Fruit fly (Drosophila melanogaster) whole organism, embryonic: ENCODE results near the gene Drice.

ENCODE experiments used
- Adf1 ChIP-seq: fragments of 200-800 bp; sonication (Bioruptor generic); IDR thresholded peaks from 2 replicates; pipeline ENCODE4 v1.3.6; 2022; ENCODE audit warnings: missing biosample characterization, missing genetic modification characterization
- Antp ChIP-seq: fragments of 200-800 bp; sonication (Bioruptor generic); optimal IDR thresholded peaks from 3 replicates; lab custom pipeline; 2016; ENCODE audit warnings: missing biosample characterization, missing genetic modification characterization
- Asciz ChIP-seq: fragments of 200-800 bp; sonication (Bioruptor generic); optimal IDR thresholded peaks from 2 replicates; lab custom pipeline; 2017; ENCODE audit warnings: missing biosample characterization, mild to moderate bottlenecking, missing genetic modification characterization, missing genetic modification reagents
- Atf6 ChIP-seq: fragments of 200-800 bp; sonication (Bioruptor generic); IDR thresholded peaks from 2 replicates; pipeline ENCODE4 v1.3.6; 2022; ENCODE audit warnings: missing biosample characterization, missing genetic modification characterization
- CG10543 ChIP-seq: fragments of 200-800 bp; sonication (Bioruptor generic); optimal IDR thresholded peaks from 3 replicates; lab custom pipeline; 2017; ENCODE audit warnings: missing biosample characterization, mild to moderate bottlenecking, missing genetic modification characterization, moderate library complexity
- CG11085 ChIP-seq: fragments of 200-800 bp; sonication (Bioruptor generic); IDR thresholded peaks from 2 replicates; pipeline ENCODE4 v1.3.6; 2022; ENCODE audit warnings: missing biosample characterization, missing genetic modification characterization
- CG11560 ChIP-seq: fragments of 200-800 bp; sonication (Bioruptor generic); IDR thresholded peaks from 3 replicates; pipeline ENCODE4 v1.3.6; 2022; ENCODE audit warnings: missing biosample characterization, missing genetic modification characterization
- CG12104 ChIP-seq: fragments of 200-800 bp; sonication (Bioruptor generic); optimal IDR thresholded peaks from 3 replicates; lab custom pipeline; 2016; ENCODE audit warnings: missing biosample characterization, missing genetic modification characterization
- CG12659 ChIP-seq: fragments of 200-800 bp; sonication (Bioruptor generic); optimal IDR thresholded peaks from 3 replicates; lab custom pipeline; 2017; ENCODE audit warnings: mild to moderate bottlenecking, missing biosample characterization, missing genetic modification reagents, missing genetic modification characterization
- CG12942 ChIP-seq: fragments of 200-800 bp; sonication (Bioruptor generic); optimal IDR thresholded peaks from 3 replicates; lab custom pipeline; 2016; ENCODE audit warnings: missing biosample characterization, missing genetic modification characterization
- CG14441 ChIP-seq: fragments of 200-800 bp; sonication (Bioruptor generic); IDR thresholded peaks from 2 replicates; pipeline ENCODE4 v1.3.6; 2022; ENCODE audit warnings: missing biosample characterization, missing genetic modification characterization
- CG15011 ChIP-seq: fragments of 200-800 bp; sonication (Bioruptor generic); optimal IDR thresholded peaks from 3 replicates; lab custom pipeline; 2018; ENCODE audit warnings: missing biosample characterization, mild to moderate bottlenecking, missing genetic modification characterization
- CG15073 ChIP-seq: fragments of 200-800 bp; sonication (Bioruptor generic); optimal IDR thresholded peaks from 2 replicates; lab custom pipeline; 2016; ENCODE audit warnings: missing biosample characterization, missing genetic modification characterization
- CG1603 ChIP-seq: fragments of 200-800 bp; sonication (Bioruptor generic); optimal IDR thresholded peaks from 2 replicates; lab custom pipeline; 2019; ENCODE audit warnings: missing biosample characterization, mild to moderate bottlenecking, missing genetic modification characterization, moderate library complexity
- CG1792 ChIP-seq: fragments of 200-800 bp; sonication (Bioruptor generic); optimal IDR thresholded peaks from 2 replicates; lab custom pipeline; 2016; ENCODE audit warnings: missing biosample characterization, missing genetic modification characterization
- CG18619 ChIP-seq: fragments of 200-800 bp; sonication (Bioruptor generic); optimal IDR thresholded peaks from 3 replicates; lab custom pipeline; 2017; ENCODE audit warnings: missing biosample characterization, mild to moderate bottlenecking, missing genetic modification characterization
- CG2116 ChIP-seq: fragments of 200-800 bp; sonication (Bioruptor generic); optimal IDR thresholded peaks from 3 replicates; lab custom pipeline; 2018; ENCODE audit warnings: missing biosample characterization, mild to moderate bottlenecking, missing genetic modification characterization
- CG30020 ChIP-seq: fragments of 200-800 bp; optimal IDR thresholded peaks from 2 replicates; lab custom pipeline; 2019; ENCODE audit warnings: missing biosample characterization, mild to moderate bottlenecking, missing genetic modification characterization, moderate library complexity
- CG30431 ChIP-seq: fragments of 200-800 bp; sonication (Bioruptor generic); optimal IDR thresholded peaks from 2 replicates; lab custom pipeline; 2017; ENCODE audit warnings: missing biosample characterization, missing genetic modification characterization
- CG31388 ChIP-seq: fragments of 200-800 bp; sonication (Bioruptor generic); optimal IDR thresholded peaks from 2 replicates; lab custom pipeline; 2016; ENCODE audit warnings: missing biosample characterization, missing genetic modification characterization
- CG3847 ChIP-seq: fragments of 200-800 bp; sonication (Bioruptor generic); IDR thresholded peaks from 2 replicates; pipeline ENCODE4 v1.3.6; 2022; ENCODE audit warnings: missing biosample characterization, missing genetic modification characterization
- CG4360 ChIP-seq: fragments of 200-800 bp; sonication (Bioruptor generic); IDR thresholded peaks from 2 replicates; pipeline ENCODE4 v1.3.6; 2022; ENCODE audit warnings: missing biosample characterization, missing genetic modification characterization
- CG4424 ChIP-seq: fragments of 200-800 bp; sonication (Bioruptor generic); optimal IDR thresholded peaks from 3 replicates; lab custom pipeline; 2016; ENCODE audit warnings: missing biosample characterization, missing genetic modification characterization
- CG4820 ChIP-seq: fragments of 200-800 bp; sonication (Bioruptor generic); optimal IDR thresholded peaks from 3 replicates; lab custom pipeline; 2016; ENCODE audit warnings: missing biosample characterization, missing genetic modification characterization
- CG5245 ChIP-seq: fragments of 200-800 bp; sonication (Bioruptor generic); optimal IDR thresholded peaks from 3 replicates; lab custom pipeline; 2016; ENCODE audit warnings: missing biosample characterization, missing genetic modification characterization
- CG6813 ChIP-seq: fragments of 200-800 bp; sonication (Bioruptor generic); optimal IDR thresholded peaks from 2 replicates; lab custom pipeline; 2017; ENCODE audit warnings: missing biosample characterization, missing genetic modification characterization, mild to moderate bottlenecking, moderate library complexity, missing genetic modification reagents
- CG7357 ChIP-seq: fragments of 200-800 bp; sonication (Bioruptor generic); IDR thresholded peaks from 3 replicates; pipeline ENCODE4 v1.3.6; 2022; ENCODE audit warnings: missing biosample characterization, missing genetic modification characterization
- CG8924 ChIP-seq: fragments of 200-800 bp; optimal IDR thresholded peaks from 3 replicates; lab custom pipeline; 2019; ENCODE audit warnings: missing biosample characterization, mild to moderate bottlenecking, missing genetic modification characterization, moderate library complexity
- CrebB ChIP-seq: fragments of 200-800 bp; sonication (Bioruptor generic); optimal IDR thresholded peaks from 3 replicates; lab custom pipeline; 2018; ENCODE audit warnings: missing biosample characterization, mild to moderate bottlenecking, missing genetic modification characterization
- D19B ChIP-seq: fragments of 200-800 bp; sonication (Bioruptor generic); optimal IDR thresholded peaks from 2 replicates; lab custom pipeline; 2017; ENCODE audit warnings: missing biosample characterization, mild to moderate bottlenecking, missing genetic modification characterization
- Dad ChIP-seq: fragments of 200-800 bp; sonication (Bioruptor generic); optimal IDR thresholded peaks from 3 replicates; lab custom pipeline; 2016; ENCODE audit warnings: missing biosample characterization, missing genetic modification characterization
- Dbx ChIP-seq: fragments of 200-800 bp; sonication (Bioruptor generic); IDR thresholded peaks from 3 replicates; pipeline ENCODE4 v1.3.6; 2022; ENCODE audit warnings: missing biosample characterization, missing genetic modification characterization
- E2f1 ChIP-seq: fragments of 200-800 bp; sonication (Bioruptor generic); IDR thresholded peaks from 2 replicates; pipeline ENCODE4 v1.3.6; 2022; ENCODE audit warnings: missing biosample characterization, missing genetic modification characterization
- Gsc ChIP-seq: fragments of 200-800 bp; sonication (Bioruptor generic); IDR thresholded peaks from 2 replicates; pipeline ENCODE4 v1.3.6; 2022; ENCODE audit warnings: missing biosample characterization, missing genetic modification characterization
- H2.0 ChIP-seq: fragments of 200-800 bp; sonication (Bioruptor generic); IDR thresholded peaks from 2 replicates; pipeline ENCODE4 v1.3.6; 2022; ENCODE audit warnings: missing biosample characterization, missing genetic modification characterization
- HHEX ChIP-seq: fragments of 200-800 bp; sonication (Bioruptor generic); optimal IDR thresholded peaks from 3 replicates; lab custom pipeline; 2017; ENCODE audit warnings: missing biosample characterization, mild to moderate bottlenecking, missing genetic modification characterization, missing genetic modification reagents
- Meics ChIP-seq: fragments of 200-800 bp; sonication (Bioruptor generic); optimal IDR thresholded peaks from 2 replicates; lab custom pipeline; 2017; ENCODE audit warnings: missing biosample characterization, mild to moderate bottlenecking, missing genetic modification characterization
- TFAM ChIP-seq: fragments of 200-800 bp; sonication (Bioruptor generic); optimal IDR thresholded peaks from 2 replicates; lab custom pipeline; 2017; ENCODE audit warnings: missing biosample characterization, missing genetic modification characterization, inconsistent platforms
- cwo ChIP-seq: fragments of 200-800 bp; sonication (Bioruptor generic); optimal IDR thresholded peaks from 3 replicates; lab custom pipeline; 2017; ENCODE audit warnings: missing biosample characterization, missing genetic modification characterization, mild to moderate bottlenecking, moderate library complexity, missing genetic modification reagents
- dati ChIP-seq: fragments of 200-800 bp; sonication (Bioruptor generic); IDR thresholded peaks from 2 replicates; pipeline ENCODE4 v1.3.6; 2022; ENCODE audit warnings: missing biosample characterization, missing genetic modification characterization
- dpn ChIP-seq, 2 experiments: fragments of 200-800 bp; sonication (Bioruptor generic); optimal IDR thresholded peaks; 3 replicates each; lab custom pipeline; 2016; ENCODE audit warnings: missing biosample characterization in 2 of 2, missing genetic modification characterization in 2 of 2
- fru ChIP-seq: fragments of >200 bp; optimal IDR thresholded peaks from 2 replicates; lab custom pipeline; 2017
- gcm2 ChIP-seq: fragments of 200-800 bp; sonication (Bioruptor generic); optimal IDR thresholded peaks from 2 replicates; lab custom pipeline; 2016; ENCODE audit warnings: missing biosample characterization, missing genetic modification characterization
- hb ChIP-seq: fragments of 200-800 bp; sonication (Bioruptor generic); IDR thresholded peaks from 3 replicates; pipeline ENCODE4 v1.3.6; 2022; ENCODE audit warnings: missing biosample characterization, missing genetic modification characterization; ENCODE audit not compliant: partially characterized antibody
- hth ChIP-seq: fragments of >200 bp; optimal IDR thresholded peaks from 2 replicates; lab custom pipeline; 2017; ENCODE audit warnings: inconsistent platforms
- pros ChIP-seq: fragments of 200-800 bp; sonication (Bioruptor generic); optimal IDR thresholded peaks from 3 replicates; lab custom pipeline; 2019; ENCODE audit warnings: missing biosample characterization, mild to moderate bottlenecking, missing genetic modification characterization, moderate library complexity
- rib ChIP-seq: fragments of 200-800 bp; sonication (Bioruptor generic); IDR thresholded peaks from 2 replicates; pipeline ENCODE4 v1.3.6; 2022; ENCODE audit warnings: missing biosample characterization, missing genetic modification characterization
- sens-2 ChIP-seq: fragments of 200-800 bp; sonication (Bioruptor generic); IDR thresholded peaks from 2 replicates; pipeline ENCODE4 v1.3.6; 2022; ENCODE audit warnings: missing biosample characterization, missing genetic modification characterization
- sna ChIP-seq: fragments of 200-800 bp; sonication (Bioruptor generic); IDR thresholded peaks from 2 replicates; pipeline ENCODE4 v1.3.6; 2022; ENCODE audit warnings: missing biosample characterization, missing genetic modification characterization; ENCODE audit not compliant: partially characterized antibody
- ttk ChIP-seq: fragments of 200-800 bp; sonication (Bioruptor generic); IDR thresholded peaks from 2 replicates; pipeline ENCODE4 v2.1.2; 2022; ENCODE audit warnings: missing biosample characterization, missing genetic modification characterization
- z ChIP-seq: fragments of 200-800 bp; sonication (Bioruptor generic); IDR thresholded peaks from 3 replicates; pipeline ENCODE4 v1.3.6; 2022; ENCODE audit warnings: missing biosample characterization, missing genetic modification characterization
- zen2 ChIP-seq: fragments of 200-800 bp; sonication (Bioruptor generic); IDR thresholded peaks from 3 replicates; pipeline ENCODE4 v1.3.6; 2022; ENCODE audit warnings: missing biosample characterization, missing genetic modification characterization; ENCODE audit not compliant: partially characterized antibody
- zfh2 ChIP-seq: fragments of 200-800 bp; sonication (Bioruptor generic); optimal IDR thresholded peaks from 2 replicates; lab custom pipeline; 2016; ENCODE audit warnings: missing biosample characterization, missing genetic modification characterization

Gene Drice

dm6 chr3R:29830925-29831324 lies 31.5 kb downstream of the Drice start (continued):
- TF ChIP-seq CG10543 (GFP tag; lab: Kevin White, UChicago), result peak; percentile 18
- no peak for TF ChIP-seq sens-2 (GFP tag; lab: Robert Waterston, UW)
- no peak for TF ChIP-seq cwo (GFP tag; lab: Kevin White, UChicago)
- no peak for TF ChIP-seq sna (GFP tag; lab: Robert Waterston, UW)
- no peak for TF ChIP-seq CG2116 (GFP tag; lab: Kevin White, UChicago)
- no peak for TF ChIP-seq hb (GFP tag; lab: Robert Waterston, UW)
- TF ChIP-seq H2.0 (GFP tag; lab: Robert Waterston, UW), result no peak
- TF ChIP-seq zen2 (GFP tag; lab: Robert Waterston, UW), result no peak
- TF ChIP-seq CG31388, result no peak
- TF ChIP-seq HHEX (GFP tag; lab: Kevin White, UChicago), result peak; percentile 43
- TF ChIP-seq Adf1 (GFP tag; lab: Robert Waterston, UW), result no peak
- no peak for TF ChIP-seq gcm2 (GFP tag; lab: Kevin White, UChicago)
- no peak for TF ChIP-seq CG12659 (GFP tag; lab: Kevin White, UChicago)
- TF ChIP-seq CG30020 (tag; lab: Kevin White, UChicago), result no peak
- no peak for TF ChIP-seq Atf6 (GFP tag; lab: Robert Waterston, UW)
- TF ChIP-seq CG15011 (GFP tag; lab: Kevin White, UChicago), result peak; percentile 40
- no peak for TF ChIP-seq CG1603 (tag; lab: Kevin White, UChicago)
- TF ChIP-seq zfh2 (GFP tag; lab: Kevin White, UChicago), result no peak
- no peak for TF ChIP-seq rib (GFP tag; lab: Robert Waterston, UW)
- no peak for TF ChIP-seq CG14441 (GFP tag; lab: Robert Waterston, UW)
- TF ChIP-seq CG1792, result no peak
- no peak for TF ChIP-seq CG3847 (GFP tag; lab: Robert Waterston, UW)
- TF ChIP-seq CG30431 (GFP tag; lab: Kevin White, UChicago), result no peak
- TF ChIP-seq CG4424, result peak; percentile 15
- no peak for TF ChIP-seq CG18619
- TF ChIP-seq CG6813 (GFP tag; lab: Kevin White, UChicago), result peak; percentile 90
- TF ChIP-seq D19B (GFP tag; lab: Kevin White, UChicago), result no peak
- TF ChIP-seq fru (lab: Kevin White, UChicago), result no peak
- no peak for TF ChIP-seq CG4820 (GFP tag; lab: Kevin White, UChicago)
- TF ChIP-seq CG12104 (GFP tag; lab: Kevin White, UChicago), result peak; percentile 40
- no peak for TF ChIP-seq z (GFP tag; lab: Robert Waterston, UW)
- no peak for TF ChIP-seq Dad (GFP tag; lab: Kevin White, UChicago)
- no peak for TF ChIP-seq CG15073 (GFP tag; lab: Kevin White, UChicago)
- TF ChIP-seq CG5245 (GFP tag; lab: Kevin White, UChicago), result no peak
- TF ChIP-seq dati (GFP tag; lab: Robert Waterston, UW), result no peak
- no peak for TF ChIP-seq dpn (GFP tag; optimal IDR thresholded peaks at IDR 0.05; lab: Kevin White, UChicago)
- no peak for TF ChIP-seq CG11085 (GFP tag; lab: Robert Waterston, UW)
- TF ChIP-seq CrebB (tag; lab: Kevin White, UChicago), result no peak
- TF ChIP-seq pros (GFP tag; lab: Kevin White, UChicago), result no peak
- TF ChIP-seq Antp, result no peak
- no peak for TF ChIP-seq ttk (GFP tag; lab: Robert Waterston, UW)
- peak; percentile 50 for TF ChIP-seq TFAM (GFP tag; lab: Kevin White, UChicago)
- no peak for TF ChIP-seq CG7357 (GFP tag; lab: Robert Waterston, UW)
- TF ChIP-seq Asciz (GFP tag; lab: Kevin White, UChicago), result peak; percentile 79
- no peak for TF ChIP-seq E2f1
- TF ChIP-seq Gsc, result no peak
- peak; percentile 19 for TF ChIP-seq Meics (GFP tag; lab: Kevin White, UChicago)
- no peak for TF ChIP-seq Dbx (GFP tag; lab: Robert Waterston, UW)
- no peak for TF ChIP-seq CG12942 (GFP tag; lab: Kevin White, UChicago)
- TF ChIP-seq CG8924 (tag; lab: Kevin White, UChicago), result peak; percentile 63
- TF ChIP-seq CG11560 (tag; lab: Robert Waterston, UW), result no peak
- no peak for TF ChIP-seq CG4360 (GFP tag; lab: Robert Waterston, UW)
- no peak for TF ChIP-seq hth
